Fruit fly (Drosophila melanogaster) whole organism, prepupa: ENCODE results near the gene Teh2.
A peak's percentile ranks its signal among the peaks of the same experiment; 100 is the strongest.

ENCODE experiments used
- Blimp-1 ChIP-seq: fragments of 200-800 bp; sonication (Bioruptor generic); optimal IDR thresholded peaks from 3 replicates; lab custom pipeline; 2017; ENCODE audit warnings: missing biosample characterization, missing genetic modification characterization, mild to moderate bottlenecking, moderate library complexity, missing genetic modification reagents
- CG10631 ChIP-seq: fragments of 200-800 bp; sonication (Bioruptor generic); optimal IDR thresholded peaks from 2 replicates; lab custom pipeline; 2016; ENCODE audit warnings: missing biosample characterization, missing genetic modification characterization
- CG10669 ChIP-seq: fragments of 200-800 bp; sonication (Bioruptor generic); optimal IDR thresholded peaks from 3 replicates; lab custom pipeline; 2018; ENCODE audit warnings: missing biosample characterization, mild to moderate bottlenecking, missing genetic modification characterization, moderate library complexity
- CG11762 ChIP-seq: fragments of 200-800 bp; sonication (Bioruptor generic); optimal IDR thresholded peaks from 3 replicates; lab custom pipeline; 2016; ENCODE audit warnings: missing biosample characterization, missing genetic modification characterization; ENCODE audit not compliant: insufficient read depth
- CG15336 ChIP-seq: fragments of 200-800 bp; sonication (Bioruptor generic); IDR thresholded peaks from 2 replicates; pipeline ENCODE4 v1.3.6; 2022; ENCODE audit warnings: missing biosample characterization, missing genetic modification characterization
- CG1621 ChIP-seq: fragments of 200-800 bp; sonication (Bioruptor generic); optimal IDR thresholded peaks from 3 replicates; lab custom pipeline; 2018; ENCODE audit warnings: missing biosample characterization, mild to moderate bottlenecking, missing genetic modification characterization
- CG16779 ChIP-seq: fragments of 200-800 bp; sonication (Bioruptor generic); optimal IDR thresholded peaks from 3 replicates; lab custom pipeline; 2017; ENCODE audit warnings: missing biosample characterization, mild to moderate bottlenecking, missing genetic modification characterization
- CG31627 ChIP-seq: fragments of 200-800 bp; sonication (Bioruptor generic); optimal IDR thresholded peaks from 3 replicates; lab custom pipeline; 2016; ENCODE audit warnings: missing biosample characterization, missing genetic modification characterization
- CG34406 ChIP-seq: fragments of 200-800 bp; sonication (Bioruptor generic); optimal IDR thresholded peaks from 3 replicates; lab custom pipeline; 2016; ENCODE audit warnings: missing biosample characterization, missing genetic modification characterization
- CG3919 ChIP-seq: fragments of 200-800 bp; sonication (Bioruptor generic); optimal IDR thresholded peaks from 3 replicates; lab custom pipeline; 2016; ENCODE audit warnings: missing biosample characterization, missing genetic modification characterization
- CG4318 ChIP-seq: fragments of 200-800 bp; sonication (Bioruptor generic); optimal IDR thresholded peaks from 3 replicates; lab custom pipeline; 2017; ENCODE audit warnings: missing biosample characterization, mild to moderate bottlenecking, missing genetic modification characterization
- CG6163 ChIP-seq: fragments of 200-800 bp; sonication (Bioruptor generic); IDR thresholded peaks from 3 replicates; pipeline ENCODE4 v1.3.6; 2022; ENCODE audit warnings: missing biosample characterization, missing genetic modification characterization
- CG6276 ChIP-seq: fragments of 200-800 bp; sonication (Bioruptor generic); optimal IDR thresholded peaks from 2 replicates; lab custom pipeline; 2017; ENCODE audit warnings: missing biosample characterization, mild to moderate bottlenecking, missing genetic modification characterization
- CG6808 ChIP-seq: fragments of 200-800 bp; sonication (Bioruptor generic); optimal IDR thresholded peaks from 3 replicates; lab custom pipeline; 2017; ENCODE audit warnings: missing biosample characterization, missing genetic modification characterization, mild to moderate bottlenecking, moderate library complexity, missing genetic modification reagents
- CG6854 ChIP-seq: fragments of 200-800 bp; sonication (Bioruptor generic); optimal IDR thresholded peaks from 2 replicates; lab custom pipeline; 2017; ENCODE audit warnings: missing biosample characterization, mild to moderate bottlenecking, missing genetic modification characterization
- CG9139 ChIP-seq: fragments of 200-800 bp; sonication (Bioruptor generic); optimal IDR thresholded peaks from 3 replicates; lab custom pipeline; 2017; ENCODE audit warnings: missing biosample characterization, mild to moderate bottlenecking, missing genetic modification characterization
- Eip75B ChIP-seq: fragments of 200-800 bp; sonication (Bioruptor generic); optimal IDR thresholded peaks from 3 replicates; lab custom pipeline; 2016; ENCODE audit warnings: missing biosample characterization, missing genetic modification characterization
- Eip78C ChIP-seq: fragments of 200-800 bp; sonication (Bioruptor generic); peaks from one replicate; lab custom pipeline; 2016; ENCODE audit warnings: missing biosample characterization, missing genetic modification characterization
- Eip93F ChIP-seq: fragments of 200-800 bp; sonication (Bioruptor generic); optimal IDR thresholded peaks from 2 replicates; lab custom pipeline; 2016; ENCODE audit warnings: missing biosample characterization, mild to moderate bottlenecking, missing genetic modification characterization
- Gug ChIP-seq: fragments of 200-800 bp; sonication (Bioruptor generic); IDR thresholded peaks from 2 replicates; pipeline ENCODE4 v1.3.6; 2022; ENCODE audit warnings: missing biosample characterization, missing genetic modification characterization
- Hr39 ChIP-seq: fragments of 200-800 bp; sonication (Bioruptor generic); optimal IDR thresholded peaks from 2 replicates; lab custom pipeline; 2016; ENCODE audit warnings: missing biosample characterization, missing genetic modification characterization
- Lpt ChIP-seq: fragments of 200-800 bp; sonication (Bioruptor generic); optimal IDR thresholded peaks from 3 replicates; lab custom pipeline; 2016; ENCODE audit warnings: missing biosample characterization, missing genetic modification characterization
- Met ChIP-seq: fragments of 200-800 bp; sonication (Bioruptor generic); optimal IDR thresholded peaks from 3 replicates; lab custom pipeline; 2016; ENCODE audit warnings: missing biosample characterization, missing genetic modification characterization
- OdsH ChIP-seq: fragments of 200-800 bp; sonication (Bioruptor generic); optimal IDR thresholded peaks from 3 replicates; lab custom pipeline; 2016; ENCODE audit warnings: missing biosample characterization, missing genetic modification characterization
- Sox102F ChIP-seq: fragments of 200-800 bp; sonication (Bioruptor generic); optimal IDR thresholded peaks from 2 replicates; lab custom pipeline; 2016; ENCODE audit warnings: missing biosample characterization, mild to moderate bottlenecking, missing genetic modification characterization
- achi ChIP-seq: fragments of 200-800 bp; sonication (Bioruptor generic); optimal IDR thresholded peaks from 3 replicates; lab custom pipeline; 2016; ENCODE audit warnings: missing biosample characterization, missing genetic modification characterization
- acj6 ChIP-seq: fragments of 200-800 bp; sonication (Bioruptor generic); optimal IDR thresholded peaks from 3 replicates; lab custom pipeline; 2016; ENCODE audit warnings: missing biosample characterization, missing genetic modification characterization
- dac ChIP-seq: fragments of 200-800 bp; sonication (Bioruptor generic); optimal IDR thresholded peaks from 2 replicates; lab custom pipeline; 2017; ENCODE audit warnings: missing biosample characterization, mild to moderate bottlenecking, missing genetic modification characterization
- dsx ChIP-seq: fragments of 200-800 bp; optimal IDR thresholded peaks from 3 replicates; lab custom pipeline; 2019; ENCODE audit warnings: missing biosample characterization, mild to moderate bottlenecking, missing genetic modification characterization, moderate library complexity; ENCODE audit not compliant: poor library complexity, severe bottlenecking
- eg ChIP-seq: fragments of 200-800 bp; sonication (Bioruptor generic); IDR thresholded peaks from 3 replicates; pipeline ENCODE4 v1.3.6; 2022; ENCODE audit warnings: missing biosample characterization, missing genetic modification characterization
- esn ChIP-seq: fragments of 200-800 bp; sonication (Bioruptor generic); optimal IDR thresholded peaks from 2 replicates; lab custom pipeline; 2016; ENCODE audit warnings: missing biosample characterization, mild to moderate bottlenecking, missing genetic modification characterization, moderate library complexity
- fkh ChIP-seq: fragments of 200-800 bp; sonication (Bioruptor generic); optimal IDR thresholded peaks from 3 replicates; lab custom pipeline; 2017; ENCODE audit warnings: missing biosample characterization, mild to moderate bottlenecking, missing genetic modification characterization, moderate library complexity
- net ChIP-seq: fragments of 200-800 bp; sonication (Bioruptor generic); optimal IDR thresholded peaks from 3 replicates; lab custom pipeline; 2016; ENCODE audit warnings: missing biosample characterization, missing genetic modification characterization
- pdm3 ChIP-seq: fragments of 200-800 bp; sonication (Bioruptor generic); optimal IDR thresholded peaks from 3 replicates; lab custom pipeline; 2016; ENCODE audit warnings: missing biosample characterization, missing genetic modification characterization
- ss ChIP-seq, 2 experiments: fragments of 200-800 bp; sonication (Bioruptor generic); optimal IDR thresholded peaks; 2 replicates in 1 of 2; 3 replicates in 1 of 2; lab custom pipeline; 2017 to 2018; ENCODE audit warnings: mild to moderate bottlenecking in 2 of 2, missing biosample characterization in 2 of 2, missing genetic modification characterization in 2 of 2, moderate library complexity in 1 of 2
- svp ChIP-seq: fragments of 200-800 bp; sonication (Bioruptor generic); peaks from one replicate; lab custom pipeline; 2016; ENCODE audit warnings: missing biosample characterization, missing genetic modification characterization
- vri ChIP-seq: fragments of 200-800 bp; sonication (Bioruptor generic); optimal IDR thresholded peaks from 3 replicates; lab custom pipeline; 2016; ENCODE audit warnings: missing biosample characterization, mild to moderate bottlenecking, missing genetic modification characterization

The Teh2 gene

dm6 chr3L:4169957-4170651 is 17.7 kb downstream of the Teh2 start, which contains the start of gene Ero1L (continued):
- TF ChIP-seq CG6854 (GFP tag; lab: Kevin White, UChicago) (peak; percentile 51), acj6 (GFP tag; lab: Kevin White, UChicago) (no peak), Gug (GFP tag; lab: Robert Waterston, UW) (0 out of 2 replicates have a peak, but pooled peaks have one; percentile 9), net (GFP tag; lab: Kevin White, UChicago) (peak; percentile 13), Met (peak; percentile 33), CG15336 (GFP tag; lab: Robert Waterston, UW) (no peak), CG31627 (peak; percentile 24)

- no peak for TF ChIP-seq fkh (GFP tag; lab: Kevin White, UChicago)
- TF ChIP-seq CG6854 (GFP tag; lab: Kevin White, UChicago) = peak; percentile 59
- TF ChIP-seq Eip78C (GFP tag; lab: Kevin White, UChicago) = peak; percentile 5
- TF ChIP-seq achi = no peak
- peak; percentile 31 for TF ChIP-seq vri (GFP tag; lab: Kevin White, UChicago)
- no peak for TF ChIP-seq dsx
- TF ChIP-seq CG1621 (tag; lab: Kevin White, UChicago) = peak; percentile 10
- peak; percentile 14 for TF ChIP-seq CG10631 (GFP tag; lab: Kevin White, UChicago)
- TF ChIP-seq Blimp-1 (GFP tag; lab: Kevin White, UChicago) = peak; percentile 13
- TF ChIP-seq Met = peak; percentile 15
- peak; percentile 44 for TF ChIP-seq Sox102F (GFP tag; lab: Kevin White, UChicago)
Measured at dm6 chr3L:4167353-4167842, 20.4 kb downstream of the Teh2 start, which contains the start of gene mas. Gene mas, minus strand, starts transcription at chr3L:4167464.

dm6 chr3L:4160926-4161325 is 26.9 kb downstream of the Teh2 start, which contains the start of gene nab:
Gene nab, minus strand, starts transcription at chr3L:4160932.
- peak in 1 of 2 experiments; percentile 12 for TF ChIP-seq ss (GFP tag; optimal IDR thresholded peaks at IDR 0.05; lab: Kevin White, UChicago)
- TF ChIP-seq acj6 (GFP tag; lab: Kevin White, UChicago) = no peak
- TF ChIP-seq CG6854 (GFP tag; lab: Kevin White, UChicago) = peak; percentile 48
- TF ChIP-seq Eip93F (GFP tag; lab: Kevin White, UChicago) = peak; percentile 1
- peak; percentile 21 for TF ChIP-seq Eip78C (GFP tag; lab: Kevin White, UChicago)
- TF ChIP-seq Blimp-1 (GFP tag; lab: Kevin White, UChicago) = peak; percentile 93
- TF ChIP-seq, all 60 proteins: peak for 5

- TF ChIP-seq ss (GFP tag; optimal IDR thresholded peaks at IDR 0.05; lab: Kevin White, UChicago) (no peak), Gug (GFP tag; lab: Robert Waterston, UW) (no peak)
- TF ChIP-seq, all 60 proteins: peak for 0
Measured at dm6 chr3L:4159264-4159663, 28.6 kb downstream of the Teh2 start.

- TF ChIP-seq Blimp-1 (GFP tag; lab: Kevin White, UChicago) (no peak), Gug (GFP tag; lab: Robert Waterston, UW) (0 out of 2 replicates have a peak, but pooled peaks have one; percentile 35), CG10669 (peak; percentile 67), dac (no peak), CG9139 (GFP tag; lab: Kevin White, UChicago) (peak; percentile 52), CG6163 (GFP tag; lab: Robert Waterston, UW) (peak; percentile 77), CG6808 (GFP tag; lab: Kevin White, UChicago) (peak; percentile 79), dsx (peak; percentile 63), Hr39 (GFP tag; lab: Kevin White, UChicago) (peak; percentile 54), ss (GFP tag; optimal IDR thresholded peaks at IDR 0.05; lab: Kevin White, UChicago) (peak; percentile 62 to 68), CG15336 (GFP tag; lab: Robert Waterston, UW) (no peak; the same call in 1 of the 2 replicates), Sox102F (GFP tag; lab: Kevin White, UChicago) (peak; percentile 50), CG11762 (GFP tag; lab: Kevin White, UChicago) (peak; percentile 44), OdsH (GFP tag; lab: Kevin White, UChicago) (peak; percentile 65), CG3919 (peak; percentile 73), eg (GFP tag; lab: Robert Waterston, UW) (peak; percentile 40; the same call in 2 of the 3 replicates), CG16779 (peak; percentile 11), esn (GFP tag; lab: Kevin White, UChicago) (peak; percentile 66), CG34406 (GFP tag; lab: Kevin White, UChicago) (peak; percentile 67), CG1621 (tag; lab: Kevin White, UChicago) (peak; percentile 68), net (GFP tag; lab: Kevin White, UChicago) (peak; percentile 36), Eip78C (GFP tag; lab: Kevin White, UChicago) (peak; percentile 91), acj6 (GFP tag; lab: Kevin White, UChicago) (peak; percentile 67), svp (GFP tag; lab: Kevin White, UChicago) (peak; percentile 78), Eip75B (GFP tag; lab: Kevin White, UChicago) (peak; percentile 61), Lpt (GFP tag; lab: Kevin White, UChicago) (peak; percentile 14), pdm3 (peak; percentile 46), CG6276 (GFP tag; lab: Kevin White, UChicago) (no peak), CG4318 (GFP tag; lab: Kevin White, UChicago) (peak; percentile 41), vri (GFP tag; lab: Kevin White, UChicago) (peak; percentile 36)
Measured at dm6 chr3L:4158361-4158760, 29.5 kb downstream of the Teh2 start.
